Worm (Caenorhabditis elegans): ENCODE results near the gene ZK643.6.

DNA sequence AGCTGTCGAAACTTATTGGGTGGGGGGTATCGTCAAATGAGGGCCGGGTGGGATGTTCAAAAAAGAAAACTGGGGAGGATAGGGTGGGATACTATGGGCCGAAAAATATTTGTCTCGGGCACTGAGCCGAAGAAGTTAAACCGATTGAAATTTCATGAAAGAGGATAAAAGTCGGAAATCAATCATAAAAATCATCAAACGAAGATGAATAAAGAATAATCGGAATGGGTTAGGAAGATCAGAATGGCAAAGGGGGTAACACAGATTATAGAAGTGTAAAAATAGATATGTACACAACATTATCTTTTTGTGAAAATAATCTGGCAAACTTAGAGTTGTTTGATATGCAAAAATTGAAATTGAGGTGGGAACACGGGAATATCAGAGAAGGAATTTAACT is 5.0 kb downstream of the ZK643.6 start:
- no peak for TF ChIP-seq aly-2 (tag; optimal IDR thresholded peaks at IDR 0.05)
- no peak for TF ChIP-seq fos-1 (tag; optimal IDR thresholded peaks at IDR 0.05)
- TF ChIP-seq pha-4 (tag; optimal IDR thresholded peaks at IDR 0.05): no peak
- no peak for TF ChIP-seq jun-1 (tag; optimal IDR thresholded peaks at IDR 0.05)
- TF ChIP-seq elt-2 (tag; optimal IDR thresholded peaks at IDR 0.05): no peak
